Worm (Caenorhabditis elegans) whole organism, young adult: ENCODE measurements around the gene T26H5.11.

Experiments
- B0019.2 ChIP-seq: fragments of 200-800 bp; sonication (Bioruptor generic); conservative IDR thresholded peaks from 2 replicates; pipeline ENCODE4 v1.3.6; 2022; ENCODE audit warnings: missing genetic modification reagents, missing genetic modification characterization, missing compliant biosample characterization
- B0261.1 ChIP-seq: sonication (generic microtip); optimal IDR thresholded peaks from 2 replicates; lab custom pipeline; 2016; ENCODE audit warnings: mild to moderate bottlenecking, missing genetic modification characterization, moderate library complexity, missing compliant biosample characterization
- B0336.3 ChIP-seq: fragments of 200-800 bp; sonication (Bioruptor generic); IDR thresholded peaks from 2 replicates; pipeline ENCODE4 v1.3.6; 2022; ENCODE audit warnings: missing genetic modification characterization, missing compliant biosample characterization
- C17E4.6 ChIP-seq: fragments of 200-800 bp; sonication (Bioruptor generic); IDR thresholded peaks from 2 replicates; pipeline ENCODE4 v1.3.6; 2022; ENCODE audit warnings: missing genetic modification reagents, missing genetic modification characterization, missing compliant biosample characterization
- D2030.7 ChIP-seq: fragments of 200-800 bp; sonication (Bioruptor generic); IDR thresholded peaks from 2 replicates; pipeline ENCODE4 v1.3.6; 2022; ENCODE audit warnings: missing genetic modification reagents, missing genetic modification characterization, missing compliant biosample characterization
- F10E7.11 ChIP-seq: sonication (generic microtip); optimal IDR thresholded peaks from 2 replicates; lab custom pipeline; 2017; ENCODE audit warnings: mild to moderate bottlenecking, missing genetic modification characterization, moderate library complexity, missing compliant biosample characterization
- F22D6.2 ChIP-seq: sonication (generic microtip); optimal IDR thresholded peaks from 2 replicates; lab custom pipeline; 2016; ENCODE audit warnings: mild to moderate bottlenecking, missing genetic modification characterization, missing compliant biosample characterization
- F33H1.4 ChIP-seq: fragments of 200-800 bp; sonication (Bioruptor generic); IDR thresholded peaks from 2 replicates; pipeline ENCODE4 v1.3.6; 2022; ENCODE audit warnings: missing genetic modification reagents, missing genetic modification characterization, missing compliant biosample characterization
- F52B5.7 ChIP-seq: sonication (generic microtip); optimal IDR thresholded peaks from 2 replicates; lab custom pipeline; 2016; ENCODE audit warnings: mild to moderate bottlenecking, missing genetic modification characterization, missing compliant biosample characterization
- K11D2.4 ChIP-seq: fragments of 200-800 bp; sonication (Bioruptor generic); IDR thresholded peaks from 2 replicates; pipeline ENCODE4 v1.3.6; 2022; ENCODE audit warnings: missing genetic modification reagents, missing genetic modification characterization, missing compliant biosample characterization
- K12H6.12 ChIP-seq: fragments of 200-800 bp; sonication (Bioruptor generic); optimal IDR thresholded peaks from 2 replicates; lab custom pipeline; 2018; ENCODE audit warnings: mild to moderate bottlenecking, missing genetic modification characterization, missing compliant biosample characterization
- T07F8.4 ChIP-seq: sonication (generic microtip); optimal IDR thresholded peaks from 2 replicates; lab custom pipeline; 2016; ENCODE audit warnings: mild to moderate bottlenecking, missing genetic modification characterization, moderate library complexity, missing compliant biosample characterization
- Y53G8AR.9 ChIP-seq: fragments of 200-800 bp; sonication (Bioruptor generic); conservative IDR thresholded peaks from 2 replicates; pipeline ENCODE4 v1.3.6; 2022; ENCODE audit warnings: missing genetic modification reagents, missing genetic modification characterization, missing compliant biosample characterization
- Y56A3A.18 ChIP-seq: fragments of 200-800 bp; sonication (Bioruptor generic); IDR thresholded peaks from 2 replicates; pipeline ENCODE4 v1.3.6; 2022; ENCODE audit warnings: missing genetic modification reagents, missing genetic modification characterization, missing compliant biosample characterization
- Y67H2A.10 ChIP-seq: fragments of 200-800 bp; sonication (Bioruptor generic); conservative IDR thresholded peaks from 2 replicates; pipeline ENCODE4 v1.3.6; 2022; ENCODE audit warnings: missing genetic modification reagents, missing genetic modification characterization, missing compliant biosample characterization
- Y79H2A.3 ChIP-seq: fragments of 200-800 bp; sonication (Bioruptor generic); conservative IDR thresholded peaks from 2 replicates; pipeline ENCODE4 v1.3.6; 2022; ENCODE audit warnings: missing genetic modification reagents, missing genetic modification characterization, missing compliant biosample characterization
- Y95B8A.8 ChIP-seq: fragments of 200-800 bp; sonication (Bioruptor generic); IDR thresholded peaks from 2 replicates; pipeline ENCODE4 v1.3.6; 2022; ENCODE audit warnings: missing genetic modification reagents, missing genetic modification characterization, missing compliant biosample characterization
- ZK185.1 ChIP-seq: sonication (generic microtip); optimal IDR thresholded peaks from 2 replicates; lab custom pipeline; 2016; ENCODE audit warnings: mild to moderate bottlenecking, missing genetic modification characterization, missing compliant biosample characterization; ENCODE audit not compliant: poor library complexity, severe bottlenecking
- athp-1 ChIP-seq: sonication (generic microtip); optimal IDR thresholded peaks from 2 replicates; lab custom pipeline; 2017; ENCODE audit warnings: mild to moderate bottlenecking, missing genetic modification characterization, missing compliant biosample characterization
- attf-3 ChIP-seq: fragments of 200-800 bp; sonication (Bioruptor generic); conservative IDR thresholded peaks from 2 replicates; pipeline ENCODE4 v1.3.6; 2022; ENCODE audit warnings: missing genetic modification reagents, missing genetic modification characterization, missing compliant biosample characterization
- attf-5 ChIP-seq: fragments of 200-800 bp; sonication (Bioruptor generic); optimal IDR thresholded peaks from 2 replicates; lab custom pipeline; 2018; ENCODE audit warnings: mild to moderate bottlenecking, missing genetic modification characterization, missing compliant biosample characterization
- attf-6 ChIP-seq: fragments of 200-800 bp; sonication (Bioruptor generic); IDR thresholded peaks from 2 replicates; pipeline ENCODE4 v1.3.6; 2022; ENCODE audit warnings: missing genetic modification reagents, missing genetic modification characterization, missing compliant biosample characterization
- dpl-1 ChIP-seq: fragments of 150-350 bp; optimal IDR thresholded peaks from 2 replicates; lab custom pipeline; 2014; ENCODE audit warnings: missing biosample characterization, missing genetic modification reagents, missing genetic modification characterization
- egrh-3 ChIP-seq: fragments of 200-800 bp; sonication (Bioruptor generic); IDR thresholded peaks from 2 replicates; pipeline ENCODE4 v1.3.6; 2022; ENCODE audit warnings: missing genetic modification reagents, missing genetic modification characterization, missing compliant biosample characterization
- hrde-1 ChIP-seq: sonication (generic microtip); optimal IDR thresholded peaks from 2 replicates; lab custom pipeline; 2016; ENCODE audit warnings: missing genetic modification characterization, mild to moderate bottlenecking, missing compliant biosample characterization, moderate library complexity, missing genotype, missing genetic modification reagents, borderline replicate concordance
- hsf-1 ChIP-seq: fragments of 200-800 bp; sonication (Bioruptor generic); IDR thresholded peaks from 2 replicates; pipeline ENCODE4 v1.3.6; 2022; ENCODE audit warnings: missing genetic modification reagents, missing genetic modification characterization, missing compliant biosample characterization
- lir-1 ChIP-seq: fragments of 200-800 bp; sonication (Bioruptor generic); conservative IDR thresholded peaks from 2 replicates; pipeline ENCODE4 v1.3.6; 2022; ENCODE audit warnings: missing genetic modification reagents, missing genetic modification characterization, missing compliant biosample characterization
- lsl-1 ChIP-seq: fragments of 200-800 bp; sonication (Bioruptor generic); optimal IDR thresholded peaks from 2 replicates; lab custom pipeline; 2018; ENCODE audit warnings: mild to moderate bottlenecking, missing genetic modification characterization, moderate library complexity, missing compliant biosample characterization
- madf-3 ChIP-seq: fragments of 200-800 bp; sonication (Bioruptor generic); IDR thresholded peaks from 2 replicates; pipeline ENCODE4 v1.3.6; 2022; ENCODE audit warnings: missing genetic modification reagents, missing genetic modification characterization, missing compliant biosample characterization
- mcd-1 ChIP-seq: fragments of 200-800 bp; sonication (Bioruptor generic); IDR thresholded peaks from 2 replicates; pipeline ENCODE4 v1.3.6; 2022; ENCODE audit warnings: missing genetic modification reagents, missing genetic modification characterization, missing compliant biosample characterization
- mes-4 ChIP-seq: sonication (generic microtip); optimal IDR thresholded peaks from 2 replicates; lab custom pipeline; 2016; ENCODE audit warnings: missing genotype, missing genetic modification characterization, missing compliant biosample characterization
- mxl-1 ChIP-seq: sonication (generic microtip); optimal IDR thresholded peaks from 2 replicates; lab custom pipeline; 2016; ENCODE audit warnings: missing genetic modification characterization, missing compliant biosample characterization
- nfya-1 ChIP-seq: sonication (generic microtip); optimal IDR thresholded peaks from 2 replicates; lab custom pipeline; 2017; ENCODE audit warnings: antibody characterized with exemption, missing compliant biosample characterization, missing genetic modification characterization, borderline replicate concordance; ENCODE audit not compliant: insufficient read depth
- nfya-2 ChIP-seq: fragments of 200-800 bp; sonication (Bioruptor generic); IDR thresholded peaks from 2 replicates; pipeline ENCODE4 v1.3.6; 2022; ENCODE audit warnings: missing genetic modification reagents, missing genetic modification characterization, missing compliant biosample characterization
- nfyb-1 ChIP-seq: fragments of 200-800 bp; sonication (Bioruptor generic); IDR thresholded peaks from 2 replicates; pipeline ENCODE4 v1.3.6; 2022; ENCODE audit warnings: missing genetic modification reagents, missing genetic modification characterization, missing compliant biosample characterization
- nhr-80 ChIP-seq: sonication (generic microtip); optimal IDR thresholded peaks from 2 replicates; lab custom pipeline; 2016; ENCODE audit warnings: missing genetic modification characterization, missing compliant biosample characterization
- rcor-1 ChIP-seq: fragments of 200-800 bp; sonication (Bioruptor generic); IDR thresholded peaks from 2 replicates; pipeline ENCODE4 v1.3.6; 2022; ENCODE audit warnings: missing genetic modification reagents, missing genetic modification characterization, missing compliant biosample characterization
- repo-1 ChIP-seq: sonication (generic microtip); optimal IDR thresholded peaks from 2 replicates; lab custom pipeline; 2017; ENCODE audit warnings: mild to moderate bottlenecking, missing genetic modification characterization, missing compliant biosample characterization
- rpc-1 ChIP-seq, 2 experiments: fragments of 150-350 bp in 1 of 2; sonication (generic microtip) in 1 of 2; optimal IDR thresholded peaks; 2 replicates each; lab custom pipeline; 2014 to 2018; ENCODE audit warnings: missing biosample characterization in 1 of 2, missing genetic modification characterization in 1 of 2, missing genetic modification reagents in 1 of 2, missing genotype in 1 of 2
- sdz-38 ChIP-seq: sonication (generic microtip); optimal IDR thresholded peaks from 2 replicates; lab custom pipeline; 2016; ENCODE audit warnings: missing genotype, missing genetic modification characterization, missing compliant biosample characterization
- snpc-1.1 ChIP-seq: sonication (generic microtip); optimal IDR thresholded peaks from 2 replicates; lab custom pipeline; 2017; ENCODE audit warnings: missing genetic modification characterization, mild to moderate bottlenecking, missing compliant biosample characterization, antibody characterized with exemption, moderate library complexity, missing genotype, missing genetic modification reagents; ENCODE audit not compliant: insufficient read depth
- tlf-1 ChIP-seq: fragments of 200-800 bp; sonication (Bioruptor generic); optimal IDR thresholded peaks from 2 replicates; lab custom pipeline; 2018; ENCODE audit warnings: mild to moderate bottlenecking, missing genetic modification characterization, missing compliant biosample characterization
- unc-130 ChIP-seq: sonication (generic microtip); optimal IDR thresholded peaks from 2 replicates; lab custom pipeline; 2016; ENCODE audit warnings: missing genetic modification reagents, missing genetic modification characterization, missing compliant biosample characterization
- zfh-2 ChIP-seq: fragments of 200-800 bp; sonication (Bioruptor generic); conservative IDR thresholded peaks from 2 replicates; pipeline ENCODE4 v1.3.6; 2022; ENCODE audit warnings: missing genetic modification reagents, missing genetic modification characterization, missing compliant biosample characterization
- ztf-18 ChIP-seq: sonication (generic microtip); optimal IDR thresholded peaks from 2 replicates; lab custom pipeline; 2016; ENCODE audit warnings: missing genotype, mild to moderate bottlenecking, missing genetic modification characterization, missing compliant biosample characterization
- ztf-26 ChIP-seq: sonication (generic microtip); optimal IDR thresholded peaks from 2 replicates; lab custom pipeline; 2017; ENCODE audit warnings: missing genetic modification characterization, missing compliant biosample characterization
- ztf-28 ChIP-seq: fragments of 200-800 bp; sonication (Bioruptor generic); IDR thresholded peaks from 2 replicates; pipeline ENCODE4 v1.3.6; 2022; ENCODE audit warnings: missing genetic modification reagents, missing genetic modification characterization, missing compliant biosample characterization

The T26H5.11 gene

ce11 chrV:15465032-15465727 is 21.1 kb upstream of the T26H5.11 start, which contains the start of gene pqn-71 (continued):
- peak; percentile 71 for TF ChIP-seq mes-4
- peak; percentile 62 for TF ChIP-seq F33H1.4 (GFP tag; lab: Robert Waterston, UW)
- TF ChIP-seq mcd-1: peak; percentile 86
- TF ChIP-seq ztf-26 (tag; lab: Kevin White, UChicago): peak; percentile 96
- TF ChIP-seq madf-3 (GFP tag; lab: Robert Waterston, UW): peak; percentile 85
- peak; percentile 73 for TF ChIP-seq lsl-1 (GFP tag; lab: Kevin White, UChicago)
- TF ChIP-seq mxl-1 (tag; lab: Kevin White, UChicago): peak; percentile 93
- TF ChIP-seq Y79H2A.3: 0 out of 2 replicates have a peak, but pooled peaks have one; percentile 52
- no peak for TF ChIP-seq sdz-38 (tag; lab: Kevin White, UChicago)
- TF ChIP-seq B0019.2 (GFP tag; lab: Robert Waterston, UW): peak; percentile 41; the same call in 1 of the 2 replicates
- peak; percentile 97 for TF ChIP-seq Y56A3A.18 (GFP tag; lab: Robert Waterston, UW)
- peak; percentile 74 for TF ChIP-seq unc-130 (GFP tag; lab: Kevin White, UChicago)
- TF ChIP-seq C17E4.6 (GFP tag; lab: Robert Waterston, UW): peak; percentile 93
- TF ChIP-seq B0261.1 (tag; lab: Kevin White, UChicago): peak; percentile 100
- peak; percentile 93 for TF ChIP-seq hrde-1
- peak; percentile 85 for TF ChIP-seq F22D6.2 (tag; lab: Kevin White, UChicago)
- TF ChIP-seq Y53G8AR.9 (GFP tag; lab: Robert Waterston, UW): peak; percentile 83
- peak; percentile 87 for TF ChIP-seq hsf-1 (GFP tag; lab: Robert Waterston, UW)
- TF ChIP-seq Y67H2A.10 (GFP tag; lab: Robert Waterston, UW): 0 out of 2 replicates have a peak, but pooled peaks have one; percentile 12
- TF ChIP-seq lir-1 (GFP tag; lab: Robert Waterston, UW): 0 out of 2 replicates have a peak, but pooled peaks have one; percentile 22
- peak; percentile 56 for TF ChIP-seq dpl-1
- peak; percentile 86 for TF ChIP-seq attf-5 (GFP tag; lab: Kevin White, UChicago)
- TF ChIP-seq ztf-18: peak; percentile 86
- TF ChIP-seq F10E7.11 (tag; lab: Kevin White, UChicago): peak; percentile 47
- peak; percentile 94 for TF ChIP-seq B0336.3
- peak; percentile 85 for TF ChIP-seq tlf-1 (GFP tag; lab: Kevin White, UChicago)
- peak; percentile 80 for TF ChIP-seq ztf-28
- no peak for TF ChIP-seq egrh-3 (GFP tag; lab: Robert Waterston, UW)
- TF ChIP-seq T07F8.4 (tag; lab: Kevin White, UChicago): peak; percentile 93
- peak; percentile 81 for TF ChIP-seq F52B5.7 (tag; lab: Kevin White, UChicago)
- TF ChIP-seq rcor-1 (GFP tag; lab: Robert Waterston, UW): peak; percentile 91
- TF ChIP-seq attf-6 (GFP tag; lab: Robert Waterston, UW): peak; percentile 90
- peak; percentile 80 for TF ChIP-seq nhr-80
- peak; percentile 94 for TF ChIP-seq ZK185.1
- peak; percentile 83 for TF ChIP-seq snpc-1.1
- TF ChIP-seq attf-3 (GFP tag; lab: Robert Waterston, UW): peak; percentile 73
- peak; percentile 80; the same call in 1 of the 2 replicates for TF ChIP-seq zfh-2 (GFP tag; lab: Robert Waterston, UW)
- TF ChIP-seq nfya-1: no peak
- TF ChIP-seq D2030.7: peak; percentile 97
- peak; percentile 90 for TF ChIP-seq athp-1 (tag; lab: Kevin White, UChicago)
- TF ChIP-seq nfyb-1 (GFP tag; lab: Robert Waterston, UW): peak; percentile 96
- TF ChIP-seq K12H6.12 (tag; lab: Kevin White, UChicago): peak; percentile 81
- TF ChIP-seq repo-1: peak; percentile 92
- peak; percentile 99 for TF ChIP-seq rpc-1 (optimal IDR thresholded peaks at IDR 0.05; lab: Kevin White, UChicago)
- peak; percentile 98 for TF ChIP-seq rpc-1 (tag; optimal IDR thresholded peaks at IDR 0.05; lab: Kevin White, UChicago)
- peak; percentile 93 for TF ChIP-seq K11D2.4
- TF ChIP-seq Y95B8A.8 (GFP tag; lab: Robert Waterston, UW): peak; percentile 88
- no peak for TF ChIP-seq nfya-2 (GFP tag; lab: Robert Waterston, UW)
